Fruit fly (Drosophila melanogaster) whole organism, embryonic: ENCODE data around the gene Tpst.

Experiments used
- CG2712 ChIP-seq: fragments of 200-800 bp; optimal IDR thresholded peaks from 3 replicates; lab custom pipeline; 2019; ENCODE audit warnings: missing biosample characterization, mild to moderate bottlenecking, missing genetic modification characterization, moderate library complexity
- CG4854 ChIP-seq: fragments of 200-800 bp; sonication (Bioruptor generic); optimal IDR thresholded peaks from 2 replicates; lab custom pipeline; 2016; ENCODE audit warnings: missing biosample characterization, missing genetic modification characterization, inconsistent platforms
- pan ChIP-seq, 4 experiments: fragments of >200 bp in 3 of 4; fragments of 200-800 bp in 1 of 4; sonication (Bioruptor generic) in 1 of 4; optimal IDR thresholded peaks in 3 of 4; IDR thresholded peaks in 1 of 4; 2 replicates each; pipeline versions ENCODE4 v1.3.6 to Lab custom; 2017 to 2022; ENCODE audit warnings: missing biosample characterization in 2 of 4, missing genetic modification characterization in 2 of 4, mixed read lengths in 1 of 4

DNA sequence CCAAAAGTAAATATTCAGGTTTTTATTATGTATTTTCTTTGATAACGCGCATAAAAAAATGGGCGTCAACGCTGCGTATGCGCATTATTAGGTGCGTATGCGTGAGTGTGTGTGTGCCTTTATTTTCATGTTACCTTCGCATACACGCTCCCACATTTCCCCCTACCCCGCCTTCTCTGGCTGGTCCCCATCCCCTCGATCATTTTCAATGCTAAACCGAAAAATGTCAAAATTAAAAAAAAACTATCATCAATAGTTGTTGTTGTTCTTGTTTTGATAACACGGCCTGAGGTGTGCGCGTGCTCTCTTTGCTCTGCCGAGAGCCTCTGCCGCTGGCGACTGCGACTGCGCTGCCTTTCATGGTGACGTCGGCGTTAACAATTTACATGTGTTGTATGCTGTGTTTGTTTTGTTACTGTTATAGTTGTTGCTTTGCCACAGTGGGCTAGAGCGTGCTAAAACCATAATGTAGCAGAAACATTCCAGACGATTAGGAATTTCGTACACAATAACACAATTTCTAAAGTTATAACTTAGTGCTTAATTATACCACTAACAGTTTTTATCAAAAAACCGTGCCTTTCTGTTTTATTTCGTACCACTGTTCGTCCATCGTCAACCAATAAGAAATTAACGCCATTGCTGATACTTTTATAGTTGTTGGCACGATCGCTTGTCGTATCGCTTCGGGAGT lies 76.5 kb downstream of the Tpst start:
- no peak for TF ChIP-seq pan (optimal IDR thresholded peaks at IDR 0.05; lab: Kevin White, UChicago)
- TF ChIP-seq pan (GFP tag; optimal IDR thresholded peaks at IDR 0.05 in 1 of 2, IDR thresholded peaks at IDR 0.05 in 1 of 2): peak in 1 of 2 experiments; percentile 99
- peak; percentile 99 for TF ChIP-seq CG2712 (tag; lab: Kevin White, UChicago)
- peak; percentile 97 for TF ChIP-seq CG4854
